Worm (Caenorhabditis elegans): Measurements from ENCODE around the gene C30F2.2.

ce11 chrX:16112923-16113322 is 27.9 kb upstream of the C30F2.2 start:
- no peak for TF ChIP-seq dao-5 (tag; optimal IDR thresholded peaks at IDR 0.05)
- no peak for TF ChIP-seq W03F9.2 (tag; optimal IDR thresholded peaks at IDR 0.05)

Measured in whole organism, L4/young adult.